Fruit fly (Drosophila melanogaster): ENCODE data around the gene fabp.

The fabp gene

DNA sequence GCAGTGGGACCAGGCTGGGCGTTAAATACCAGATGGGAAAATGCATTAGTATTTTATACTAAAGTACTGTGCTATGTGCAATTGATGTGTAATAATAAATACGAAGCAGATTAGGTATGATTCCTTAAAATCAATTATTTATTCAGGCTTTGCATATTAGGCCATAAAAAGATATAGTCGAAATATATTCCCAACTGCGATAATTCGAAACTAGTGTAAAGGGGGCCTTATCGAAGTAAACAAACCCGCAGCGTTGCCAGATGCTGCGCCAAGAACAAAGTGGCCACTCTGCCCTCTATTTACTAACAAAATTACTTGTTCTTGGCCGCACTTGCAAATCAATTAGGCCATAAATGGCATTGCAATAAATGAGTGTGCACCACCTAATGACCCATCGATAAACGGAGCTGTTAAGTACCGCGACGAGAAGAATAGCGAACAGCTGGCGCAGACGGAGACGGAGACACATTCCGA lies 9.3 kb downstream of the fabp start, which contains the start of gene CG10898 (continued):
- peak; percentile 12 for TF ChIP-seq Usf (GFP tag; optimal IDR thresholded peaks at IDR 0.05)
- peak; percentile 50; the same call in 1 of the 3 replicates for TF ChIP-seq sr (GFP tag; IDR thresholded peaks at IDR 0.05)
- peak; percentile 43 for TF ChIP-seq D19B (GFP tag; optimal IDR thresholded peaks at IDR 0.05)
- TF ChIP-seq p53 (GFP tag; optimal IDR thresholded peaks at IDR 0.05) = peak; percentile 73
- TF ChIP-seq Neu2 (GFP tag; optimal IDR thresholded peaks at IDR 0.05; ENCODE audit: borderline replicate concordance) = peak; percentile 68
- peak; percentile 77 for TF ChIP-seq CG8765 (GFP tag; IDR thresholded peaks at IDR 0.05)
- peak; percentile 84 for TF ChIP-seq NfI (GFP tag; optimal IDR thresholded peaks at IDR 0.05)
- TF ChIP-seq Oli (tag; optimal IDR thresholded peaks at IDR 0.05) = peak; percentile 60
- peak; percentile 78; the same call in 2 of the 3 replicates for TF ChIP-seq C15 (GFP tag; IDR thresholded peaks at IDR 0.05)
- TF ChIP-seq dm (GFP tag; optimal IDR thresholded peaks at IDR 0.05) = peak; percentile 70
- TF ChIP-seq CG8281 (tag; optimal IDR thresholded peaks at IDR 0.05) = peak; percentile 17
- peak; percentile 9 for TF ChIP-seq CG31365 (tag; optimal IDR thresholded peaks at IDR 0.05)
- TF ChIP-seq CG31388 (GFP tag; optimal IDR thresholded peaks at IDR 0.05) = peak; percentile 58
- no peak for TF ChIP-seq CG14860 (GFP tag; IDR thresholded peaks at IDR 0.05; ENCODE audit: partially characterized antibody)
- peak; percentile 21 for TF ChIP-seq kni (GFP tag; optimal IDR thresholded peaks at IDR 0.05)
- peak; percentile 76 for TF ChIP-seq CG10654 (GFP tag; optimal IDR thresholded peaks at IDR 0.05)
- TF ChIP-seq CG4282 (GFP tag; optimal IDR thresholded peaks at IDR 0.05) = peak; percentile 59
- TF ChIP-seq HLH3B (GFP tag; IDR thresholded peaks at IDR 0.05) = peak; percentile 84
- TF ChIP-seq hb (GFP tag; IDR thresholded peaks at IDR 0.05; ENCODE audit: partially characterized antibody) = no peak
- TF ChIP-seq CG17361 (GFP tag; IDR thresholded peaks at IDR 0.05) = peak; percentile 81
- peak; percentile 73 for TF ChIP-seq Drgx (GFP tag; IDR thresholded peaks at IDR 0.05)
- peak; percentile 82 for TF ChIP-seq Hr3 (GFP tag; optimal IDR thresholded peaks at IDR 0.05)
- TF ChIP-seq CG11696 (GFP tag; IDR thresholded peaks at IDR 0.05) = peak; percentile 71
- TF ChIP-seq Asciz (GFP tag; optimal IDR thresholded peaks at IDR 0.05) = peak; percentile 59
- TF ChIP-seq CG5245 (GFP tag; optimal IDR thresholded peaks at IDR 0.05) = peak; percentile 63
- peak; percentile 81 for TF ChIP-seq CG17359 (tag; optimal IDR thresholded peaks at IDR 0.05)
- peak; percentile 81 for TF ChIP-seq CG11085 (GFP tag; IDR thresholded peaks at IDR 0.05)
- TF ChIP-seq sd (tag; optimal IDR thresholded peaks at IDR 0.05) = peak; percentile 98
- peak; percentile 62 for TF ChIP-seq Dek (tag; optimal IDR thresholded peaks at IDR 0.05)
- TF ChIP-seq schlank (tag; optimal IDR thresholded peaks at IDR 0.05) = peak; percentile 37
- peak; percentile 26 for TF ChIP-seq CG34376 (GFP tag; optimal IDR thresholded peaks at IDR 0.05)
- TF ChIP-seq CG15601 (tag; optimal IDR thresholded peaks at IDR 0.05) = peak; percentile 71
- peak; percentile 8 for TF ChIP-seq CG14965 (GFP tag; optimal IDR thresholded peaks at IDR 0.05; ENCODE audit: borderline replicate concordance)
- peak; percentile 28 for TF ChIP-seq CG2202 (tag; optimal IDR thresholded peaks at IDR 0.05)
- TF ChIP-seq YL-1 (GFP tag; optimal IDR thresholded peaks at IDR 0.05) = peak; percentile 51
- no peak for TF ChIP-seq D (optimal IDR thresholded peaks at IDR 0.05)
- TF ChIP-seq D (GFP tag; optimal IDR thresholded peaks at IDR 0.05) = peak; percentile 55
- TF ChIP-seq sens-2 (GFP tag; IDR thresholded peaks at IDR 0.05) = peak; percentile 65; the same call in 1 of the 2 replicates
- peak; percentile 57 for TF ChIP-seq CG4854 (GFP tag; optimal IDR thresholded peaks at IDR 0.05)
- peak; percentile 52 for TF ChIP-seq CG4404 (GFP tag; IDR thresholded peaks at IDR 0.05)
- peak; percentile 88 for TF ChIP-seq stwl (tag; optimal IDR thresholded peaks at IDR 0.05)
- peak; percentile 88 for TF ChIP-seq maf-S (GFP tag; optimal IDR thresholded peaks at IDR 0.05)
- peak; percentile 88 for TF ChIP-seq H2.0 (GFP tag; IDR thresholded peaks at IDR 0.05)
- peak; percentile 47 for TF ChIP-seq cad (GFP tag; optimal IDR thresholded peaks at IDR 0.05)
- no peak for TF ChIP-seq kah (GFP tag; optimal IDR thresholded peaks at IDR 0.05)
- no peak for TF ChIP-seq Hr39 (optimal IDR thresholded peaks at IDR 0.05)
- peak; percentile 48 for TF ChIP-seq CG15073 (GFP tag; optimal IDR thresholded peaks at IDR 0.05)
- peak; percentile 52 for TF ChIP-seq klu (GFP tag; IDR thresholded peaks at IDR 0.05)
- peak; percentile 67 for TF ChIP-seq kay (GFP tag; optimal IDR thresholded peaks at IDR 0.05)
- TF ChIP-seq bbx (GFP tag; IDR thresholded peaks at IDR 0.05; ENCODE audit: partially characterized antibody) = peak; percentile 21; the same call in 1 of the 2 replicates
- TF ChIP-seq wdn (GFP tag; IDR thresholded peaks at IDR 0.05) = peak; percentile 75
